Fruit fly (Drosophila melanogaster): Measurements from ENCODE around the gene EndoA.

Gene EndoA

dm6 chr3R:18913856-18914593, 7.6 kb downstream of the EndoA start (continued):
- TF ChIP-seq unc-4 (GFP tag; IDR thresholded peaks at IDR 0.05; ENCODE audit: partially characterized antibody) (no peak), C15 (GFP tag; IDR thresholded peaks at IDR 0.05) (no peak), lbe (GFP tag; optimal IDR thresholded peaks at IDR 0.05) (no peak), CG11560 (tag; IDR thresholded peaks at IDR 0.05) (no peak), CG3726 (GFP tag; IDR thresholded peaks at IDR 0.05) (no peak), chm (GFP tag; IDR thresholded peaks at IDR 0.05) (no peak), gce (GFP tag; IDR thresholded peaks at IDR 0.05) (no peak), en (GFP tag; optimal IDR thresholded peaks at IDR 0.05) (no peak), seq (GFP tag; IDR thresholded peaks at IDR 0.05) (no peak), bcd (GFP tag; optimal IDR thresholded peaks at IDR 0.05) (no peak), CG43689 (GFP tag; IDR thresholded peaks at IDR 0.05) (no peak), CHES-1-like (GFP tag; optimal IDR thresholded peaks at IDR 0.05) (no peak), CG12299 (tag; optimal IDR thresholded peaks at IDR 0.05) (no peak), HLH3B (GFP tag; IDR thresholded peaks at IDR 0.05) (no peak), CG16863 (GFP tag; optimal IDR thresholded peaks at IDR 0.05) (no peak), pros (GFP tag; optimal IDR thresholded peaks at IDR 0.05) (no peak), CG14441 (GFP tag; IDR thresholded peaks at IDR 0.05) (peak; percentile 23; the same call in 1 of the 2 replicates), CG8290 (GFP tag; optimal IDR thresholded peaks at IDR 0.05) (no peak), CG8290 (tag; optimal IDR thresholded peaks at IDR 0.05) (peak in 1 of 2 experiments; percentile 18), Adf1 (GFP tag; IDR thresholded peaks at IDR 0.05) (no peak), bab2 (GFP tag; optimal IDR thresholded peaks at IDR 0.05) (no peak), tio (GFP tag; optimal IDR thresholded peaks at IDR 0.05) (peak; percentile 55), Kr (GFP tag; optimal IDR thresholded peaks at IDR 0.05) (no peak), CG4617 (GFP tag; optimal IDR thresholded peaks at IDR 0.05; ENCODE audit: borderline replicate concordance) (no peak), crc (GFP tag; optimal IDR thresholded peaks at IDR 0.05) (no peak), HLH4C (GFP tag; IDR thresholded peaks at IDR 0.05; ENCODE audit: partially characterized antibody) (no peak), klu (GFP tag; IDR thresholded peaks at IDR 0.05) (no peak), gt (GFP tag; IDR thresholded peaks at IDR 0.05) (no peak), CG10147 (GFP tag; optimal IDR thresholded peaks at IDR 0.05) (no peak), NfI (GFP tag; optimal IDR thresholded peaks at IDR 0.05) (peak; percentile 35), ara (GFP tag; IDR thresholded peaks at IDR 0.05) (no peak), cato (GFP tag; optimal IDR thresholded peaks at IDR 0.05; ENCODE audit: borderline replicate concordance) (no peak), zfh1 (GFP tag; IDR thresholded peaks at IDR 0.05) (peak; percentile 59; the same call in 2 of the 3 replicates), Six4 (GFP tag; optimal IDR thresholded peaks at IDR 0.05) (no peak), CG12104 (GFP tag; optimal IDR thresholded peaks at IDR 0.05) (no peak), CG17829 (tag; optimal IDR thresholded peaks at IDR 0.05) (no peak), Neu2 (GFP tag; optimal IDR thresholded peaks at IDR 0.05; ENCODE audit: borderline replicate concordance) (no peak), Dll (GFP tag; IDR thresholded peaks at IDR 0.05; ENCODE audit: partially characterized antibody) (0 out of 4 replicates have a peak, but pooled peaks have one; percentile 16), CG6765 (GFP tag; optimal IDR thresholded peaks at IDR 0.05) (no peak), Dip3 (GFP tag; optimal IDR thresholded peaks at IDR 0.05) (no peak), Opbp (GFP tag; IDR thresholded peaks at IDR 0.05; ENCODE audit: partially characterized antibody) (no peak), CG9215 (GFP tag; IDR thresholded peaks at IDR 0.05) (no peak), Aef1 (GFP tag; IDR thresholded peaks at IDR 0.05) (no peak), CG17802 (tag; optimal IDR thresholded peaks at IDR 0.05) (no peak), ERR (GFP tag; optimal IDR thresholded peaks at IDR 0.05) (no peak), psq (GFP tag; optimal IDR thresholded peaks at IDR 0.05) (no peak), ssp (GFP tag; IDR thresholded peaks at IDR 0.05) (no peak), CG3995 (GFP tag; optimal IDR thresholded peaks at IDR 0.05) (no peak), E2f2 (GFP tag; IDR thresholded peaks at IDR 0.05) (no peak), hth (optimal IDR thresholded peaks at IDR 0.05) (no peak), dm (GFP tag; optimal IDR thresholded peaks at IDR 0.05) (no peak), CG7372 (GFP tag; IDR thresholded peaks at IDR 0.05) (no peak)

All from whole organism, embryonic.